Worm (Caenorhabditis elegans): Measurements from ENCODE around the gene C07A12.7.

Gene C07A12.7

DNA sequence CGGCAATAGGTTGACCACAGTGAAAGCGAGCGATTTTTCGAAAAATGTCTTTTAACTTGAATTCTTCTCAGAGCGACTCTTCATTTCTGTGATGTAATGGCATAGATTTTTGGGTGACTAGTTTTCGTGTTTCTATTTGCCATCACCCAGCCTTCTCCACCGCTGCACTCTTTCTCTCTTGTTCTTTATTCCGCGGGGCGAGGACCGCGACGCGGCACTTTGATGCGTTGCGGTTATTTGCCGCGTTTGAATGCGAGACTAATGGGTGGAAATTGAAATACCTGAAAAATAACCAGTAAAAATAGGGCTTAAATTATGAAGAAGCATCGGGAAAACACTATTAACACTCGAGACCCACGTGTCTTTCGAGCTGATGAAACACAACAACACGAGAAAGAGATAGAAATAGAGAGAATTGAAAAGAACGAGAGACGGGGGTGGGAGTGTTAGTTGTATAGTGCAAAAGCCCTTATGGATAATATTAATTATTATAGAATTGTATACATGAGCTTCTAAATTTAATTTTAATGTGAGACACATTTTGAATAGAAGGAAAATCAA lies 17.8 kb downstream of the C07A12.7 start, which contains the start of gene dgk-2 (continued):
- no peak for TF ChIP-seq nhr-48 (tag; optimal IDR thresholded peaks at IDR 0.05)

DNA sequence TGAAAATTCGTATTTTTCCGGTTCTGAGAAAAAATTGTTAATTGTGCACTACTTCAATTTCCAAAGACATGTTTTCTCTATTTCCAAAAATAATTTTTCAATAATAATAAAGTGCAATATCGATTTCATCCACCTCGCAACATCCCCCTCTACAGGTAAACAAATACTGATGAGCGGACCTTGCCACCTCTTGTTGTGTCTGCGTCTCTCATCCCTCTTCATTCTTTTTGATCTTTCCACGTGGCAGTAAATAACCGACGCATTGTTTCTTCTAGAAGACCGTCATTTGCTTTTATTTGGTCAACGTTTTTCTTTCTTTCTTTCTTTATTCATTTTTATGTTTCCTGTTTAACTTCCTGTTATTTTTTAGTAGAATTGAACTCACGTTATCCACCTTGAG lies 18.7 kb downstream of the C07A12.7 start:
- TF ChIP-seq daf-8 (GFP tag; IDR thresholded peaks at IDR 0.05) (no peak), lsy-2 (tag; optimal IDR thresholded peaks at IDR 0.05) (peak in 1 of 2 experiments; percentile 2), unc-62 (GFP tag; optimal IDR thresholded peaks at IDR 0.05 in 1 of 2) (peak in 1 of 2 experiments; percentile 65), unc-62 (tag; optimal IDR thresholded peaks at IDR 0.05) (no peak), daf-16 (GFP tag; optimal IDR thresholded peaks at IDR 0.05) (peak in 1 of 2 experiments; percentile 84), daf-16 (tag; optimal IDR thresholded peaks at IDR 0.05) (no peak)

DNA sequence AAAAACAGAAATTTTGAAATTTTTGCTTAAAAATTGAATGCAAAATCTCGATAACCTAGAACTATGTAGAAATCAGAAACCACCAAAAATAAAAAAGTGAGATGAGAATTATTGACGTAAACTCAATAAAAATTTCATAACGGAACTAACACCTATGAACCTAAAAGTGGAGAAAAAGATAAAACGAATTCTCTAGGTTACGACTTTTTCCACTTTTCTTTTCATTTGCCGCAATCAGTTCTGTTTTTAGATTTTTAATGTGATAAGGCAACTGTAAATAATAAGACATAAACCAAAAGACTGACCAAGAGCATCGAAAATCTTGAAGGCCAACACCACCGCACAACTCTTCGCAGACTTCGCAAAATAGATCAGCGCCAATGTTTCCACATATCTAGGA lies 19.9 kb downstream of the C07A12.7 start:
- TF ChIP-seq spr-1 (tag; optimal IDR thresholded peaks at IDR 0.05) = no peak
- peak; percentile 0 for TF ChIP-seq dve-1 (tag; optimal IDR thresholded peaks at IDR 0.05; ENCODE audit: insufficient read depth)
- TF ChIP-seq ceh-44 (GFP tag; IDR thresholded peaks at IDR 0.05) = no peak
- TF ChIP-seq tag-97 (GFP tag; IDR thresholded peaks at IDR 0.05) = no peak
- TF ChIP-seq dpl-1 (GFP tag; optimal IDR thresholded peaks at IDR 0.05) = no peak
- TF ChIP-seq nhr-28 (tag; optimal IDR thresholded peaks at IDR 0.05) = peak; percentile 28
- TF ChIP-seq pqm-1 (tag; optimal IDR thresholded peaks at IDR 0.05) = peak; percentile 72
- TF ChIP-seq daf-16 (GFP tag; optimal IDR thresholded peaks at IDR 0.05) = no peak
- peak; percentile 58 for TF ChIP-seq daf-16 (tag; optimal IDR thresholded peaks at IDR 0.05)
- peak; percentile 79 for TF ChIP-seq php-3 (GFP tag; IDR thresholded peaks at IDR 0.05)

DNA sequence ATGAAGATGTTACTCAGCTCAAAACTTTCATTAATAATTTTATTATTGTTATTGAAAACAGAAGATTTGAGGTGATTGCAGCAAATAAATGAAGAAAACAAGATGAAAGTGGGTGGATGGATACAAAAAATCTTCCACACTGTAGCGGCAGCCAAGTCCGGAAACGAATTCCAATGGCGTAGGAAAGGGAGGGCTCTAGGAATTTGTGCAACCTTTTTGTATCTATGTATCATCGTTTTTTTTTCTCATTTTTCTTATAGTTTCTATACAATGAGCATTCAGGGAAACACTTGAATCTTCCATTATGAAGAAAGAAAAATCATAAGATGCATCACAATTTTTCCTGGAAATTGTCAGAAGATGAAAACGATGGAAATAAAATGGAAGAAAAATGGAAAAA lies 21.4 kb downstream of the C07A12.7 start:
- TF ChIP-seq unc-130 (GFP tag; optimal IDR thresholded peaks at IDR 0.05) (no peak), aha-1 (tag) (peak; percentile 92)

DNA sequence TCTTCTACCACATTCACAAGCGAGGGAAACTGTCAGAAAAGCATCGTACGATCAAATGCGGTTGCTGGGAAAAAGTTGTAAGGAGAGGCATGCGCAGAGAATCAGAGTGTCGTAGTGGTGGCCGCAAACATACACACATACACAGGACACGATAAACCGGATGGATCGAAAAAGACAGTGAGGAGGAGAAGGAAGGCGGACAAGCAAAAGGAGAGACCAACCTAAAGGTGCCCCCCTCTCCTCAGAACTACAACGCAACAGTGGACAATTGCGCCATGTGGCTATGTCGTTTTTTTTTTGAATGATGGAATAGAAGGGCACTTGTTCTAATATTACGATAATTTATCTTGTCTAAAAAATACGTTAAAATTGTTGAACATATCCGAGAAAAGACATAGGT lies 23.5 kb downstream of the C07A12.7 start:
- no peak for TF ChIP-seq spr-1 (tag; optimal IDR thresholded peaks at IDR 0.05)
- TF ChIP-seq nhr-76 (tag; optimal IDR thresholded peaks at IDR 0.05) = no peak
- TF ChIP-seq attf-4 (tag; optimal IDR thresholded peaks at IDR 0.05) = no peak
- TF ChIP-seq hlh-11 (tag; optimal IDR thresholded peaks at IDR 0.05) = no peak
- TF ChIP-seq mdt-29 (GFP tag; IDR thresholded peaks at IDR 0.05) = no peak
- no peak for TF ChIP-seq dpl-1 (GFP tag; optimal IDR thresholded peaks at IDR 0.05)
- TF ChIP-seq dmd-6 (GFP tag; IDR thresholded peaks at IDR 0.05) = no peak
- TF ChIP-seq nhr-11 (tag; optimal IDR thresholded peaks at IDR 0.05) = no peak
- peak in 1 of 2 experiments; percentile 67 for TF ChIP-seq unc-62 (GFP tag; optimal IDR thresholded peaks at IDR 0.05 in 1 of 2)
- no peak for TF ChIP-seq unc-62 (tag; optimal IDR thresholded peaks at IDR 0.05)
- TF ChIP-seq madf-5 (GFP tag; IDR thresholded peaks at IDR 0.05) = no peak
- no peak for TF ChIP-seq arid-1 (GFP tag; conservative IDR thresholded peaks at IDR 0.05)
- TF ChIP-seq ces-1 (GFP tag; optimal IDR thresholded peaks at IDR 0.05) = no peak
- TF ChIP-seq F49E8.2 (tag; optimal IDR thresholded peaks at IDR 0.05; ENCODE audit: borderline replicate concordance) = no peak
- no peak for TF ChIP-seq fkh-10 (GFP tag; optimal IDR thresholded peaks at IDR 0.05)
- TF ChIP-seq daf-8 (GFP tag; IDR thresholded peaks at IDR 0.05) = no peak
- no peak for TF ChIP-seq ZK337.2 (GFP tag; IDR thresholded peaks at IDR 0.05)
- TF ChIP-seq fos-1 (tag; optimal IDR thresholded peaks at IDR 0.05) = no peak
- TF ChIP-seq pqm-1 (tag; optimal IDR thresholded peaks at IDR 0.05) = no peak
- peak; percentile 7 for TF ChIP-seq mxl-3 (GFP tag; optimal IDR thresholded peaks at IDR 0.05)
- TF ChIP-seq ceh-20 (GFP tag; IDR thresholded peaks at IDR 0.05) = no peak
- no peak for TF ChIP-seq lim-7 (GFP tag; IDR thresholded peaks at IDR 0.05)
- peak; percentile 63 for TF ChIP-seq aha-1 (tag)
- TF ChIP-seq madf-9 (GFP tag; conservative IDR thresholded peaks at IDR 0.05) = no peak
- TF ChIP-seq spr-3 (GFP tag; optimal IDR thresholded peaks at IDR 0.05) = no peak
- no peak for TF ChIP-seq F44E2.7 (GFP tag; IDR thresholded peaks at IDR 0.05)
- no peak for TF ChIP-seq gei-8 (GFP tag; optimal IDR thresholded peaks at IDR 0.05)
- TF ChIP-seq saeg-2 (GFP tag; IDR thresholded peaks at IDR 0.05) = no peak
